Fruit fly (Drosophila melanogaster): Measurements from ENCODE around the gene Larp4B.

Gene Larp4B

DNA sequence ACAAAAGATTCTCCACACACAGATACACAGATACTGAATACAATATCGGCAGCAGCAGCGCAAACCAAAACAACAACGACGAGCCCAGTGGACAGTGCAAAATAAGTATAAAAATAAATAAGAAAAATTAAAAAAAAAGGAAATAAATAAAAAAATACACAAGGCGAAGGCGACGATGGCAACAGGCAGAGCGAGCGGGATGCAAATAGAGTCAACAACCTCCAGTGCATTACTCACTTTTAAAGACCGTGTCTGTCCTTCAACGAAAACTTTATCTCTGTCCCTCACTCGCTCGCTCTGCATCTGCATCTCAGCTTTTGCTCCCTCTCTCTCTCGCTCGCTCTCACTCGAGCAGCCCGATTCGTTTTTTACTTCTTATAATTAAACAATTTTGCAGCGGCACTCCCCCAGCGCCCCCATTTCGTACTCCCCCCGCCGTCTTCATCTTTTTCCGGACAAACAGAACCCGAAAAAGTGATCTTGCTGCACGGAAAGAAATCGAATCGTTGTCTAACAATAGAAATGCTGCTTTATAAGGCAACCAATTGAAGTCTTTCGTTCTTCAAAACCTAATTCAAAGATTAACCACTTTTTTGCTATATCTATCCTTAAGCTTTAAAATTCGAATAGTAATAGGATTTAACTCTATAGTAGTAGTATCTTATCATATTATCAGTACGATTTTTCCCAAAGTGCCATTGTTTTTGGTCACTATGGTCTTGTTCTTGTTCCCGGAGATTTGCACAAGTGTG lies 21.9 kb downstream of the Larp4B start:
- peak; percentile 63 for TF ChIP-seq Hr83 (GFP tag; optimal IDR thresholded peaks at IDR 0.05; ENCODE audit: poor library complexity, severe bottlenecking)
- peak; percentile 80 for TF ChIP-seq tai (GFP tag; optimal IDR thresholded peaks at IDR 0.05)
- TF ChIP-seq Rel (GFP tag; optimal IDR thresholded peaks at IDR 0.05): peak; percentile 100
- peak; percentile 91 for TF ChIP-seq Rel (tag; optimal IDR thresholded peaks at IDR 0.05)
- TF ChIP-seq lola (GFP tag; optimal IDR thresholded peaks at IDR 0.05): no peak
- TF ChIP-seq dl (GFP tag; optimal IDR thresholded peaks at IDR 0.05; ENCODE audit: insufficient read depth in 1 of 2, partially characterized antibody in 2 of 2): peak; percentile 32 to 59
- no peak for TF ChIP-seq usp (GFP tag; optimal IDR thresholded peaks at IDR 0.05)
- peak; percentile 96 for TF ChIP-seq fru (GFP tag; optimal IDR thresholded peaks at IDR 0.05)
- peak; percentile 90 for TF ChIP-seq HLH106 (tag; optimal IDR thresholded peaks at IDR 0.05)
- peak; percentile 74 to 95 for TF ChIP-seq foxo (GFP tag; optimal IDR thresholded peaks at IDR 0.05)
- TF ChIP-seq jim (GFP tag; optimal IDR thresholded peaks at IDR 0.05): peak; percentile 99
- TF ChIP-seq ey (GFP tag; optimal IDR thresholded peaks at IDR 0.05): peak; percentile 96
- no peak for TF ChIP-seq Mio (GFP tag; optimal IDR thresholded peaks at IDR 0.05)
- TF ChIP-seq psq (GFP tag; optimal IDR thresholded peaks at IDR 0.05): peak; percentile 87
- TF ChIP-seq Jra (GFP tag; optimal IDR thresholded peaks at IDR 0.05): peak; percentile 89
- TF ChIP-seq dsf (GFP tag; optimal IDR thresholded peaks at IDR 0.05; ENCODE audit: borderline replicate concordance): no peak
- TF ChIP-seq Hnf4 (GFP tag; optimal IDR thresholded peaks at IDR 0.05): peak; percentile 58
- TF ChIP-seq GATAd (GFP tag; optimal IDR thresholded peaks at IDR 0.05): peak; percentile 25
- TF ChIP-seq Dfd (GFP tag; optimal IDR thresholded peaks at IDR 0.05): no peak
- peak; percentile 97 for TF ChIP-seq sage (GFP tag; optimal IDR thresholded peaks at IDR 0.05)
- TF ChIP-seq dmrt93B (GFP tag; optimal IDR thresholded peaks at IDR 0.05): peak; percentile 73
- TF ChIP-seq Vsx2 (GFP tag; optimal IDR thresholded peaks at IDR 0.05; ENCODE audit: partially characterized antibody): no peak
- TF ChIP-seq Hr78 (GFP tag; optimal IDR thresholded peaks at IDR 0.05): no peak
- TF ChIP-seq woc (GFP tag; optimal IDR thresholded peaks at IDR 0.05): peak; percentile 86
- TF ChIP-seq Abd-B (GFP tag; optimal IDR thresholded peaks at IDR 0.05): no peak
- peak; percentile 89 for TF ChIP-seq h (GFP tag; optimal IDR thresholded peaks at IDR 0.05)
- TF ChIP-seq rgr (GFP tag; optimal IDR thresholded peaks at IDR 0.05): peak; percentile 88
- peak; percentile 99 for TF ChIP-seq Sp1 (GFP tag; optimal IDR thresholded peaks at IDR 0.05)
- peak; percentile 99 for TF ChIP-seq CrebA (GFP tag; optimal IDR thresholded peaks at IDR 0.05; ENCODE audit: borderline replicate concordance)
- TF ChIP-seq Dif (GFP tag; optimal IDR thresholded peaks at IDR 0.05; ENCODE audit: partially characterized antibody): peak; percentile 61
- TF ChIP-seq N (GFP tag; optimal IDR thresholded peaks at IDR 0.05): no peak
- peak; percentile 82 for TF ChIP-seq CG32264 (GFP tag; optimal IDR thresholded peaks at IDR 0.05)
- TF ChIP-seq brk (GFP tag; optimal IDR thresholded peaks at IDR 0.05): peak; percentile 89
- no peak for TF ChIP-seq Myc (optimal IDR thresholded peaks at IDR 0.05)
- no peak for TF ChIP-seq sv (GFP tag; optimal IDR thresholded peaks at IDR 0.05)
- peak; percentile 85 for TF ChIP-seq OdsH (GFP tag; optimal IDR thresholded peaks at IDR 0.05)
- no peak for TF ChIP-seq pan (optimal IDR thresholded peaks at IDR 0.05)
- TF ChIP-seq br (GFP tag; optimal IDR thresholded peaks at IDR 0.05): peak; percentile 90
- peak; percentile 69 for TF ChIP-seq CG9705 (GFP tag; optimal IDR thresholded peaks at IDR 0.05)

DNA sequence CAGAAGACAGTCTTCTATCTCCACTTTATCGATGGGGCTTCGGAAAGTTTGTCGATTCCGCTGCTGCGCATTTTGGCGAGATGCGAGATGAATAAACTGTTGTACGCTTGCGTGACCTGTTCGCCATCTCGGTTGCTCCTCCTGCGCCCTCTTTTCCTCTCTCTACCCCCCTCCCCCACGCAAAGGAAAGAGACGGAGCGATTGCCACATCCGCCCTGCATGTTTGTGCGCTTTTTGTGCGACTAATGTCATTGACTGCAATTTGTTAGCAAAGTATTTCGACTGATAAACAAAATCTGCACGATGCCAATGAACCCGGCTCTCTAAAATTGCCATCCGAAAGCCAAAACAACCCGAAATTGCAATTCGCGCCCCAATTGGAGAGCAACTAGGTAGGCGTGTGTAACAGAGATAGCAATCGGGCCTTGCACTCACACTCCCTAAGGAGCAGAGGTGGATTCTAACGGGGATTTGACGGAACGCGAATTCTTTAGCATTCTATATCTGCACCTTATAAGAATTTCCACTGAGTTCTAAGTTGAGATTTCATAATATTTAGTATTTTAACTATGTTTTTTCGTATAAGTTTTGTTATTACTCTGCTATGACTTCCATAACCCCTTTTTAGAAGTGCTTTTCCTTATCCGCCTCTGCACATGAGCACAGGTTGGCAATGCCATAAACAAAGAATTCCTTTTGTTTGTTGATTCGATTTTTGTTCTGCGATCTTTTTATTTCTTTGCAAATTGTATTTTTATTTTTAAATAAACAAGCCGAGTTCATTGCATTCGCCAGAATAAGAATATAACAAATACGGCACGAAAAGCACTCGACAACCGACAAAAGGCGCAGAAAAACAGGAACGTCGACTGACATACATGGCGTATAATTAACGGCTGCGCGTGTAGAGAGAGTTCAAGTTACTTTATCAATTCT lies 22.8 kb downstream of the Larp4B start, which contains the start of gene CG43389:
CG43389 (plus strand) TSS at position 886 of the 936 bp plus-strand sequence.
- no peak for TF ChIP-seq Hr83 (GFP tag; optimal IDR thresholded peaks at IDR 0.05; ENCODE audit: poor library complexity, severe bottlenecking)
- TF ChIP-seq Sp1 (GFP tag; optimal IDR thresholded peaks at IDR 0.05): peak; percentile 100
- TF ChIP-seq brk (GFP tag; optimal IDR thresholded peaks at IDR 0.05): peak; percentile 98
- peak; percentile 99 for TF ChIP-seq psq (GFP tag; optimal IDR thresholded peaks at IDR 0.05)
- TF ChIP-seq Dfd (GFP tag; optimal IDR thresholded peaks at IDR 0.05): peak; percentile 80
- peak; percentile 99 for TF ChIP-seq ey (GFP tag; optimal IDR thresholded peaks at IDR 0.05)
- no peak for TF ChIP-seq Myc (optimal IDR thresholded peaks at IDR 0.05)
- TF ChIP-seq dsf (GFP tag; optimal IDR thresholded peaks at IDR 0.05; ENCODE audit: borderline replicate concordance): peak; percentile 96
- TF ChIP-seq dmrt93B (GFP tag; optimal IDR thresholded peaks at IDR 0.05): peak; percentile 98
- peak; percentile 97 for TF ChIP-seq GATAd (GFP tag; optimal IDR thresholded peaks at IDR 0.05)
- TF ChIP-seq pan (optimal IDR thresholded peaks at IDR 0.05): no peak
- peak; percentile 38 for TF ChIP-seq Dif (GFP tag; optimal IDR thresholded peaks at IDR 0.05; ENCODE audit: partially characterized antibody)
- TF ChIP-seq Abd-B (GFP tag; optimal IDR thresholded peaks at IDR 0.05): no peak
- TF ChIP-seq sage (GFP tag; optimal IDR thresholded peaks at IDR 0.05): peak; percentile 97
- peak; percentile 91 for TF ChIP-seq woc (GFP tag; optimal IDR thresholded peaks at IDR 0.05)
- TF ChIP-seq Hr78 (GFP tag; optimal IDR thresholded peaks at IDR 0.05): no peak
- TF ChIP-seq h (GFP tag; optimal IDR thresholded peaks at IDR 0.05): peak; percentile 99
- TF ChIP-seq jim (GFP tag; optimal IDR thresholded peaks at IDR 0.05): peak; percentile 52
- TF ChIP-seq Rel (GFP tag; optimal IDR thresholded peaks at IDR 0.05): peak; percentile 98
- TF ChIP-seq Rel (tag; optimal IDR thresholded peaks at IDR 0.05): peak; percentile 78
- no peak for TF ChIP-seq sv (GFP tag; optimal IDR thresholded peaks at IDR 0.05)
- TF ChIP-seq Hnf4 (GFP tag; optimal IDR thresholded peaks at IDR 0.05): peak; percentile 99
- TF ChIP-seq Vsx2 (GFP tag; optimal IDR thresholded peaks at IDR 0.05; ENCODE audit: partially characterized antibody): no peak
- peak; percentile 97 for TF ChIP-seq Jra (GFP tag; optimal IDR thresholded peaks at IDR 0.05)
- TF ChIP-seq tai (GFP tag; optimal IDR thresholded peaks at IDR 0.05): peak; percentile 97
- no peak for TF ChIP-seq N (GFP tag; optimal IDR thresholded peaks at IDR 0.05)
- peak; percentile 87 to 99 for TF ChIP-seq foxo (GFP tag; optimal IDR thresholded peaks at IDR 0.05)
- no peak for TF ChIP-seq dl (GFP tag; optimal IDR thresholded peaks at IDR 0.05; ENCODE audit: insufficient read depth in 1 of 2, partially characterized antibody in 2 of 2)
- TF ChIP-seq usp (GFP tag; optimal IDR thresholded peaks at IDR 0.05): no peak
- peak; percentile 96 for TF ChIP-seq CG32264 (GFP tag; optimal IDR thresholded peaks at IDR 0.05)
- TF ChIP-seq CG9705 (GFP tag; optimal IDR thresholded peaks at IDR 0.05): peak; percentile 75
- peak; percentile 94 for TF ChIP-seq CrebA (GFP tag; optimal IDR thresholded peaks at IDR 0.05; ENCODE audit: borderline replicate concordance)
- peak; percentile 100 for TF ChIP-seq rgr (GFP tag; optimal IDR thresholded peaks at IDR 0.05)
- TF ChIP-seq fru (GFP tag; optimal IDR thresholded peaks at IDR 0.05): peak; percentile 97
- peak; percentile 99 for TF ChIP-seq HLH106 (tag; optimal IDR thresholded peaks at IDR 0.05)
